Worm (Caenorhabditis elegans) whole organism, early embryonic: ENCODE results near the gene Y37A1A.2.

ENCODE experiments used
- B0310.2 ChIP-seq: sonication (generic microtip); optimal IDR thresholded peaks from 2 replicates; lab custom pipeline; 2016; ENCODE audit warnings: mild to moderate bottlenecking, missing genetic modification characterization, missing compliant biosample characterization
- aly-1 ChIP-seq: sonication (generic microtip); optimal IDR thresholded peaks from 2 replicates; lab custom pipeline; 2016; ENCODE audit warnings: missing genetic modification characterization, missing compliant biosample characterization
- ama-1 ChIP-seq: fragments of 150-350 bp; optimal IDR thresholded peaks from 2 replicates; lab custom pipeline; 2014
- ceh-36 ChIP-seq: sonication (generic microtip); optimal IDR thresholded peaks from 2 replicates; lab custom pipeline; 2016; ENCODE audit warnings: missing genetic modification characterization, inconsistent platforms, missing compliant biosample characterization
- flt-1 ChIP-seq: fragments of 200-800 bp; sonication (Bioruptor generic); IDR thresholded peaks from 2 replicates; pipeline ENCODE4 v1.3.6; 2022; ENCODE audit warnings: missing genetic modification characterization, missing compliant biosample characterization
- hmbx-1 ChIP-seq: sonication (generic microtip); optimal IDR thresholded peaks from 2 replicates; lab custom pipeline; 2016; ENCODE audit warnings: mild to moderate bottlenecking, missing genetic modification characterization, missing compliant biosample characterization
- hnd-1 ChIP-seq: sonication (generic microtip); optimal IDR thresholded peaks from 2 replicates; lab custom pipeline; 2016; ENCODE audit warnings: missing genetic modification characterization, missing compliant biosample characterization
- scrt-1 ChIP-seq: fragments of 200-800 bp; sonication (Bioruptor generic); IDR thresholded peaks from 2 replicates; pipeline ENCODE4 v1.3.6; 2022; ENCODE audit warnings: missing genetic modification characterization, missing compliant biosample characterization

DNA sequence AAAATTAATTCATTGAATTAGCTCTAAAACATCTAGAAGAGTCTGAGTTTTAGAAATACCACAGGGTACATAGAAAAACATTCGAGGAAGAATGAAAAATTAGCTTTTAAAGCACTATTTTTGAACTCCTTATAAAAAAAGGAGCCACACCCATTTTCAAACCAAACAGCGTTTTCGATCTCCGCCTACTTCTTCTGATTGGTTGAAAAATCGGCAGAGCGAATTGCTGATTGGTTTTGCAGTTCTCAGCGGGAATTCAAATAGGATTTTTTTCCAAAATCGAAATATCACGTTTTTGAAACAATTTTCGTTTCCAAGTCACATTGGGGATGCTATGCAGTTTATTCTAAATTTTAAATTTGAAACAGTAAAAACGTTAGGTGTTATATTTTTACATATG, 34.7 kb downstream of the Y37A1A.2 start:
- no peak for TF ChIP-seq ama-1 (lab: Kevin White, UChicago)
- no peak for TF ChIP-seq hnd-1
- TF ChIP-seq ceh-36 (tag; lab: Kevin White, UChicago), result no peak
- TF ChIP-seq flt-1, result no peak
- no peak for TF ChIP-seq B0310.2 (tag; lab: Kevin White, UChicago)
- no peak for TF ChIP-seq hmbx-1 (tag; lab: Kevin White, UChicago)
- no peak for TF ChIP-seq scrt-1 (GFP tag; lab: Robert Waterston, UW)
- TF ChIP-seq aly-1, result no peak
